Worm (Caenorhabditis elegans) whole organism, mixed stage, embryonic: ENCODE data around the gene F53A9.9.

Source experiments
- M03D4.4 ChIP-seq: sonication (generic microtip); optimal IDR thresholded peaks from 2 replicates; lab custom pipeline; 2017; ENCODE audit warnings: mild to moderate bottlenecking, missing genetic modification characterization, missing compliant biosample characterization
- bed-3 ChIP-seq: fragments of 200-800 bp; sonication (Bioruptor generic); optimal IDR thresholded peaks from 3 replicates; lab custom pipeline; 2018; ENCODE audit warnings: mild to moderate bottlenecking, missing genetic modification characterization, moderate library complexity, missing compliant biosample characterization
- ceh-39 ChIP-seq: fragments of 150-350 bp; optimal IDR thresholded peaks from 2 replicates; lab custom pipeline; 2014; ENCODE audit warnings: missing biosample characterization, missing genetic modification characterization
- ceh-43 ChIP-seq: fragments of 200-800 bp; sonication (Bioruptor generic); optimal IDR thresholded peaks from 2 replicates; lab custom pipeline; 2018; ENCODE audit warnings: mild to moderate bottlenecking, missing genetic modification characterization, moderate library complexity, missing compliant biosample characterization
- ceh-83 ChIP-seq: fragments of 200-800 bp; sonication (Bioruptor generic); optimal IDR thresholded peaks from 2 replicates; lab custom pipeline; 2018; ENCODE audit warnings: mild to moderate bottlenecking, missing genetic modification characterization, missing compliant biosample characterization
- ces-1 ChIP-seq: fragments of 150-350 bp; optimal IDR thresholded peaks from 2 replicates; lab custom pipeline; 2014; ENCODE audit warnings: missing biosample characterization, missing genetic modification reagents, missing genetic modification characterization
- cnd-1 ChIP-seq: fragments of 200-800 bp; sonication (Bioruptor generic); optimal IDR thresholded peaks from 2 replicates; lab custom pipeline; 2018; ENCODE audit warnings: mild to moderate bottlenecking, missing genetic modification characterization, missing compliant biosample characterization
- drap-1 ChIP-seq: fragments of 200-800 bp; sonication (Bioruptor generic); optimal IDR thresholded peaks from 3 replicates; lab custom pipeline; 2018; ENCODE audit warnings: mild to moderate bottlenecking, missing genetic modification characterization, missing compliant biosample characterization
- elt-1 ChIP-seq: sonication (generic microtip); optimal IDR thresholded peaks from 2 replicates; lab custom pipeline; 2017; ENCODE audit warnings: missing genetic modification characterization, mild to moderate bottlenecking, missing compliant biosample characterization, antibody characterized with exemption, moderate library complexity, borderline replicate concordance; ENCODE audit not compliant: insufficient read depth
- elt-3 ChIP-seq: fragments of 150-350 bp; optimal IDR thresholded peaks from 2 replicates; lab custom pipeline; 2014; ENCODE audit warnings: missing biosample characterization, missing genetic modification characterization
- ham-2 ChIP-seq: fragments of 200-800 bp; sonication (Bioruptor generic); optimal IDR thresholded peaks from 2 replicates; lab custom pipeline; 2018; ENCODE audit warnings: mild to moderate bottlenecking, missing genetic modification characterization, missing compliant biosample characterization
- hlh-1 ChIP-seq: fragments of 150-350 bp; optimal IDR thresholded peaks from 2 replicates; lab custom pipeline; 2014; ENCODE audit warnings: missing biosample characterization, missing genetic modification reagents, missing genetic modification characterization
- lin-13 ChIP-seq: fragments of 150-350 bp; optimal IDR thresholded peaks from 2 replicates; lab custom pipeline; 2014; ENCODE audit warnings: missing biosample characterization, missing genetic modification characterization
- lin-32 ChIP-seq: fragments of 200-800 bp; sonication (Bioruptor generic); optimal IDR thresholded peaks from 2 replicates; lab custom pipeline; 2018; ENCODE audit warnings: mild to moderate bottlenecking, missing genetic modification characterization, missing compliant biosample characterization
- lsy-2 ChIP-seq: fragments of 150-350 bp; optimal IDR thresholded peaks from 2 replicates; lab custom pipeline; 2014; ENCODE audit warnings: missing biosample characterization, missing genetic modification characterization
- mab-5 ChIP-seq: fragments of 150-350 bp; optimal IDR thresholded peaks from 2 replicates; lab custom pipeline; 2014; ENCODE audit warnings: missing biosample characterization, missing genetic modification characterization
- mep-1 ChIP-seq: fragments of 150-350 bp; optimal IDR thresholded peaks from 2 replicates; lab custom pipeline; 2017; ENCODE audit warnings: missing biosample characterization, missing genetic modification reagents, missing genetic modification characterization, inconsistent platforms
- mls-2 ChIP-seq: sonication (generic microtip); optimal IDR thresholded peaks from 2 replicates; lab custom pipeline; 2016; ENCODE audit warnings: mild to moderate bottlenecking, missing genetic modification characterization, moderate library complexity, missing compliant biosample characterization
- nhr-12 ChIP-seq: fragments of 150-350 bp; optimal IDR thresholded peaks from 2 replicates; lab custom pipeline; 2014; ENCODE audit warnings: missing biosample characterization, missing genetic modification characterization
- nhr-237 ChIP-seq: fragments of 150-350 bp; optimal IDR thresholded peaks from 2 replicates; lab custom pipeline; 2014; ENCODE audit warnings: missing biosample characterization, missing genetic modification characterization
- nhr-28 ChIP-seq: fragments of 150-350 bp; optimal IDR thresholded peaks from 2 replicates; lab custom pipeline; 2014; ENCODE audit warnings: missing biosample characterization, missing genetic modification characterization
- nhr-76 ChIP-seq: sonication (generic microtip); optimal IDR thresholded peaks from 2 replicates; lab custom pipeline; 2017; ENCODE audit warnings: missing biosample characterization, missing genetic modification characterization
- pha-4 ChIP-seq: fragments of 150-350 bp; optimal IDR thresholded peaks from 2 replicates; lab custom pipeline; 2018; ENCODE audit warnings: missing biosample characterization, missing genetic modification reagents, missing genetic modification characterization
- sem-2 ChIP-seq: fragments of 200-800 bp; sonication (Bioruptor generic); optimal IDR thresholded peaks from 2 replicates; lab custom pipeline; 2018; ENCODE audit warnings: mild to moderate bottlenecking, missing genetic modification characterization, missing compliant biosample characterization
- snpc-4 ChIP-seq: fragments of 150-350 bp; optimal IDR thresholded peaks from 2 replicates; lab custom pipeline; 2014; ENCODE audit warnings: missing biosample characterization, missing genetic modification characterization
- sptf-1 ChIP-seq: sonication (generic microtip); optimal IDR thresholded peaks from 2 replicates; lab custom pipeline; 2017; ENCODE audit warnings: mild to moderate bottlenecking, missing genetic modification characterization, moderate library complexity, missing compliant biosample characterization
- tbx-8 ChIP-seq: fragments of 200-800 bp; sonication (Bioruptor generic); optimal IDR thresholded peaks from 2 replicates; lab custom pipeline; 2018; ENCODE audit warnings: mild to moderate bottlenecking, missing genetic modification characterization, moderate library complexity, missing compliant biosample characterization
- unc-120 ChIP-seq: sonication (generic microtip); optimal IDR thresholded peaks from 2 replicates; lab custom pipeline; 2017; ENCODE audit warnings: missing genetic modification characterization, missing compliant biosample characterization; ENCODE audit not compliant: poor library complexity, severe bottlenecking
- unc-39 ChIP-seq: fragments of 150-350 bp; optimal IDR thresholded peaks from 2 replicates; lab custom pipeline; 2014; ENCODE audit warnings: missing biosample characterization, missing genetic modification characterization
- unc-62 ChIP-seq: fragments of 150-350 bp; optimal IDR thresholded peaks from 2 replicates; lab custom pipeline; 2014; ENCODE audit warnings: missing biosample characterization, missing genetic modification reagents, missing genetic modification characterization
- zip-8 ChIP-seq: fragments of 150-350 bp; optimal IDR thresholded peaks from 2 replicates; lab custom pipeline; 2014; ENCODE audit warnings: missing biosample characterization, missing genetic modification characterization
- ztf-11 ChIP-seq: fragments of 150-350 bp; optimal IDR thresholded peaks from 2 replicates; lab custom pipeline; 2014; ENCODE audit warnings: missing biosample characterization, missing genetic modification characterization

Gene F53A9.9

DNA sequence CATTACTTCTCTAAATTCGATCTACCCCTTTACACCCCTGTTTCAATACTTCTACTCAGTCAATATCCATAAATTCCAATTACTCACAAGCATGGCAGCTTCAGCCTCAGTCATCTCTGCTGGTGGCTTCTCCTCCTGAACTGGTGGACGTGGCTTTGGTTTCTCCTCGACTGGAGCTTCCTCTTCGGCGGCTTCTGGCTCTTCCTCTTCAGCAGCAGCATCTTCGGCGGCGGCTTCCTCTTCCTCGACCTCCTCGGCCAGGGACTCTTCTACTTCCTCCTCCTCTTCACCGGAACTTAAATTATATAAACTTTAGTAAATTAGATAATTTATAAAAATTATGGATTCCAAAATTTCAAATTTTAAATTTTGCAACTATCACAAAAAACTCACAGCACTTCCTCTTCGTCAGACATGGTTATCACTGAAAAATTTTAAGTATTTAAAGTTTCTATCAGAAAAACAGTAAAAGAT lies 2.6 kb upstream of the F53A9.9 start, which contains the start of gene tnt-2:
Gene tnt-2 (minus strand): TSS at position 424 of the 474 bp plus-strand sequence.
- TF ChIP-seq nhr-76 (tag; lab: Kevin White, UChicago) = no peak
- TF ChIP-seq mab-5 (tag; lab: Kevin White, UChicago) = no peak
- TF ChIP-seq sem-2 (GFP tag; lab: Kevin White, UChicago) = no peak
- TF ChIP-seq unc-62 = no peak
- TF ChIP-seq elt-1 (tag; lab: Kevin White, UChicago) = no peak
- TF ChIP-seq bed-3 (GFP tag; lab: Kevin White, UChicago) = no peak
- TF ChIP-seq lin-32 (GFP tag; lab: Kevin White, UChicago) = no peak
- TF ChIP-seq tbx-8 (GFP tag; lab: Kevin White, UChicago) = no peak
- no peak for TF ChIP-seq ceh-83 (GFP tag; lab: Kevin White, UChicago)
- TF ChIP-seq mep-1 (tag; lab: Kevin White, UChicago) = no peak
- no peak for TF ChIP-seq ztf-11 (tag; lab: Kevin White, UChicago)
- TF ChIP-seq ham-2 (GFP tag; lab: Kevin White, UChicago) = no peak
- TF ChIP-seq unc-120 = no peak
- TF ChIP-seq ceh-43 = no peak
- TF ChIP-seq unc-39 (tag; lab: Kevin White, UChicago) = no peak
- TF ChIP-seq drap-1 (GFP tag; lab: Kevin White, UChicago) = no peak
- TF ChIP-seq sptf-1 (tag; lab: Kevin White, UChicago) = no peak
- no peak for TF ChIP-seq hlh-1 (tag; lab: Kevin White, UChicago)
- TF ChIP-seq nhr-237 (tag; lab: Kevin White, UChicago) = no peak

DNA sequence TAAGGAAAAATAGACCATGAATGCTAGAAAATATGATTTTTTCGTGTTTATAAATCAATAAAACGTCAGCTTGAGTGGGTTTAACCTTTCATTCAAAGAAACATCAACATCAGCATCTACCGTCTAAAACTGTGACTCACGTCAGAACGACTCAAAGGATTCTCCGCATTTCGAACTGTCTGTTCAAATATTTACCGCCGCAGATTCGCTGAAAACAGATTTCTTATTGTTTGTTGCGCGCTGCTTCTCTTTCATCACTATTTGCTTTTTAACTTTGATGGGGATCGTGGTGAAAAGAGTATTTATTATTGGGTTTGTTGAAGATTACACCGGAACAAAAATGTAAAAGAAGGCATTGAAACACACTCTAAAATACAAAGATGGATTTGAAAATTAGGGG lies 715 bp upstream of the F53A9.9 start:
- TF ChIP-seq lin-13 (no peak), lsy-2 (tag; lab: Kevin White, UChicago) (no peak)
- TF ChIP-seq, all 35 proteins: peak for 0

DNA sequence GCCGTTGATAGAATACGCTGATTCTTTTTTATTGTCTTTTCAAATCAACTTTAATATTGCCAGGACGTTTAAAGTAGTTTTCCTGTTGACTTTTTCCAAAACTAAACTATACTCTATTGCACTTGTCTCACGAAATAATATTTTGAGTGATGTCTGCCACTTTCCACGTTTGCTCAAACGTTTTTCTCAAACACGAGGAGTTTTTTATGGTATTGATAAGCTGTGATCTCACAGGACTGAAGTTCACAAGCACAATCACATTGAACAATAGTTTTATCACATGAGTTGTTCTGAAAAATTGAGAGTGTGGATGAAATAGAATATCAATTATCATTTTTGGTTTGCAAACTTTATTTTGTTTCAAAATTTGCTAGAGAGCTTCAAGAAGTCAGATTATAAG lies 670 bp downstream of the F53A9.9 start:
- TF ChIP-seq hlh-1 (tag; lab: Kevin White, UChicago) (no peak), pha-4 (no peak), nhr-12 (no peak), drap-1 (GFP tag; lab: Kevin White, UChicago) (no peak), ceh-43 (no peak), mep-1 (tag; lab: Kevin White, UChicago) (no peak), ceh-83 (GFP tag; lab: Kevin White, UChicago) (no peak), unc-120 (no peak), nhr-28 (tag; lab: Kevin White, UChicago) (no peak), cnd-1 (tag; lab: Kevin White, UChicago) (no peak), ham-2 (GFP tag; lab: Kevin White, UChicago) (no peak), bed-3 (GFP tag; lab: Kevin White, UChicago) (no peak), sptf-1 (tag; lab: Kevin White, UChicago) (no peak), sem-2 (GFP tag; lab: Kevin White, UChicago) (no peak), snpc-4 (tag; lab: Kevin White, UChicago) (no peak), ztf-11 (tag; lab: Kevin White, UChicago) (no peak), mls-2 (tag; lab: Kevin White, UChicago) (no peak)
- TF ChIP-seq, all 35 proteins: peak for 0

DNA sequence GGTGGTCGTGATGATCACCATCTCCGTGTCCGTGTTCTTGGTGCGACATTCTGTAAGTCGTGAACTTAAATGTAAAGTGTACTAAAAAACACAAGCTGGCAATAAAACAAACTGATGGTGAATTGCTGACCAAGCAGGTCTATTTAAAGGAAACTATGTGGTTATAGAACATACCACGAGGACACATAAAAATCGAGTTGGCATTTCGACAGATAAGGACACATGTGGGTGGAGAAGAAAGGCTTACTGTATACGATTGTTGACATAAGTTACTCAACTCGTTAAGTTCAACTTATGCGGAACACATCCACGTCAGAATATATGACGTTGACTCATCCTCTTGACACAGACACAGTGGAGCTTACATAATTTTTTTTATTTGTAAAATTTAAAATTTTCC lies 1.7 kb downstream of the F53A9.9 start, which contains the start of gene F53A9.8:
Gene F53A9.8 (minus strand): TSS at position 49 of the 400 bp plus-strand sequence.
- no peak for TF ChIP-seq bed-3 (GFP tag; lab: Kevin White, UChicago)
- no peak for TF ChIP-seq ceh-43
- no peak for TF ChIP-seq M03D4.4 (tag; lab: Kevin White, UChicago)
- no peak for TF ChIP-seq drap-1 (GFP tag; lab: Kevin White, UChicago)
- no peak for TF ChIP-seq elt-1 (tag; lab: Kevin White, UChicago)
- TF ChIP-seq ces-1 (GFP tag; lab: Kevin White, UChicago) = no peak
- TF ChIP-seq mep-1 (tag; lab: Kevin White, UChicago) = no peak
- TF ChIP-seq sem-2 (GFP tag; lab: Kevin White, UChicago) = no peak
- no peak for TF ChIP-seq ceh-39
- no peak for TF ChIP-seq unc-120
- TF ChIP-seq elt-3 = no peak
- no peak for TF ChIP-seq zip-8
- TF ChIP-seq unc-62 = no peak
- no peak for TF ChIP-seq ceh-83 (GFP tag; lab: Kevin White, UChicago)
- no peak for TF ChIP-seq sptf-1 (tag; lab: Kevin White, UChicago)
- TF ChIP-seq mls-2 (tag; lab: Kevin White, UChicago) = no peak
- TF ChIP-seq pha-4 = no peak
- no peak for TF ChIP-seq ham-2 (GFP tag; lab: Kevin White, UChicago)
